Fruit fly (Drosophila melanogaster) whole organism, embryonic: ENCODE data around the gene Ufd4.

ENCODE experiments used
- Atf3 ChIP-seq: fragments of 200-800 bp; sonication (Bioruptor generic); optimal IDR thresholded peaks from 3 replicates; lab custom pipeline; 2016; ENCODE audit warnings: missing biosample characterization, missing genetic modification characterization
- Atf6 ChIP-seq: fragments of 200-800 bp; sonication (Bioruptor generic); IDR thresholded peaks from 2 replicates; pipeline ENCODE4 v1.3.6; 2022; ENCODE audit warnings: missing biosample characterization, missing genetic modification characterization
- CG10274 ChIP-seq: fragments of 200-800 bp; sonication (Bioruptor generic); optimal IDR thresholded peaks from 3 replicates; lab custom pipeline; 2017; ENCODE audit warnings: missing biosample characterization, mild to moderate bottlenecking, missing genetic modification characterization
- CG10543 ChIP-seq: fragments of 200-800 bp; sonication (Bioruptor generic); optimal IDR thresholded peaks from 3 replicates; lab custom pipeline; 2017; ENCODE audit warnings: missing biosample characterization, mild to moderate bottlenecking, missing genetic modification characterization, moderate library complexity
- CG11504 ChIP-seq: fragments of 200-800 bp; sonication (Bioruptor generic); optimal IDR thresholded peaks from 3 replicates; lab custom pipeline; 2019; ENCODE audit warnings: missing biosample characterization, mild to moderate bottlenecking, missing genetic modification characterization, moderate library complexity
- CG14014 ChIP-seq: fragments of 200-800 bp; sonication (Bioruptor generic); IDR thresholded peaks from 2 replicates; pipeline ENCODE4 v1.3.6; 2022; ENCODE audit warnings: missing biosample characterization, missing genetic modification characterization
- CG14860 ChIP-seq: fragments of 200-800 bp; sonication (Bioruptor generic); IDR thresholded peaks from 3 replicates; pipeline ENCODE4 v1.3.6; 2022; ENCODE audit warnings: missing biosample characterization, missing genetic modification characterization; ENCODE audit not compliant: partially characterized antibody
- CG15479 ChIP-seq: fragments of 200-800 bp; sonication (Bioruptor generic); optimal IDR thresholded peaks from 3 replicates; lab custom pipeline; 2019; ENCODE audit warnings: missing biosample characterization, mild to moderate bottlenecking, missing genetic modification characterization, moderate library complexity
- CG15601 ChIP-seq: fragments of 200-800 bp; sonication (Bioruptor generic); optimal IDR thresholded peaks from 3 replicates; lab custom pipeline; 2019; ENCODE audit warnings: missing biosample characterization, mild to moderate bottlenecking, missing genetic modification characterization, moderate library complexity
- CG17361 ChIP-seq: fragments of 200-800 bp; sonication (Bioruptor generic); IDR thresholded peaks from 3 replicates; pipeline ENCODE4 v1.3.6; 2022; ENCODE audit warnings: missing biosample characterization, missing genetic modification characterization
- CG17829 ChIP-seq: fragments of 200-800 bp; optimal IDR thresholded peaks from 2 replicates; lab custom pipeline; 2019; ENCODE audit warnings: missing biosample characterization, mild to moderate bottlenecking, missing genetic modification characterization, moderate library complexity
- CG18599 ChIP-seq: fragments of 200-800 bp; sonication (Bioruptor generic); optimal IDR thresholded peaks from 3 replicates; lab custom pipeline; 2017; ENCODE audit warnings: missing biosample characterization, missing genetic modification characterization, mild to moderate bottlenecking, moderate library complexity, missing genetic modification reagents
- CG3281 ChIP-seq: fragments of 200-800 bp; sonication (Bioruptor generic); optimal IDR thresholded peaks from 3 replicates; lab custom pipeline; 2017; ENCODE audit warnings: missing biosample characterization, mild to moderate bottlenecking, missing genetic modification characterization
- CG33213 ChIP-seq: fragments of 200-800 bp; sonication (Bioruptor generic); optimal IDR thresholded peaks from 3 replicates; lab custom pipeline; 2016; ENCODE audit warnings: missing biosample characterization, missing genetic modification characterization
- CG3726 ChIP-seq: fragments of 200-800 bp; sonication (Bioruptor generic); IDR thresholded peaks from 3 replicates; pipeline ENCODE4, ENCODE4 v1.3.6; 2022; ENCODE audit warnings: missing biosample characterization, missing genetic modification characterization
- CG4730 ChIP-seq: fragments of 200-800 bp; sonication (Bioruptor generic); IDR thresholded peaks from 2 replicates; pipeline ENCODE4 v1.3.6; 2022; ENCODE audit warnings: missing biosample characterization, missing genetic modification characterization
- CG6683 ChIP-seq: fragments of 200-800 bp; sonication (Bioruptor generic); optimal IDR thresholded peaks from 2 replicates; lab custom pipeline; 2017; ENCODE audit warnings: missing biosample characterization, mild to moderate bottlenecking, missing genetic modification characterization, missing genetic modification reagents
- CG7372 ChIP-seq: fragments of 200-800 bp; sonication (Bioruptor generic); IDR thresholded peaks from 2 replicates; pipeline ENCODE4 v1.3.6; 2022; ENCODE audit warnings: missing biosample characterization, missing genetic modification characterization
- CG7928 ChIP-seq: fragments of 200-800 bp; sonication (Bioruptor generic); optimal IDR thresholded peaks from 2 replicates; lab custom pipeline; 2017; ENCODE audit warnings: missing biosample characterization, mild to moderate bottlenecking, missing genetic modification characterization
- CG8281 ChIP-seq: fragments of 200-800 bp; sonication (Bioruptor generic); optimal IDR thresholded peaks from 2 replicates; lab custom pipeline; 2018; ENCODE audit warnings: missing biosample characterization, mild to moderate bottlenecking, missing genetic modification characterization, moderate library complexity
- D19B ChIP-seq: fragments of 200-800 bp; sonication (Bioruptor generic); optimal IDR thresholded peaks from 2 replicates; lab custom pipeline; 2017; ENCODE audit warnings: missing biosample characterization, mild to moderate bottlenecking, missing genetic modification characterization
- Deaf1 ChIP-seq: fragments of 200-800 bp; optimal IDR thresholded peaks from 3 replicates; lab custom pipeline; 2019; ENCODE audit warnings: missing biosample characterization, mild to moderate bottlenecking, missing genetic modification characterization, moderate library complexity
- Dek ChIP-seq: fragments of 200-800 bp; sonication (Bioruptor generic); optimal IDR thresholded peaks from 3 replicates; lab custom pipeline; 2019; ENCODE audit warnings: missing biosample characterization, mild to moderate bottlenecking, missing genetic modification characterization, moderate library complexity
- Dll ChIP-seq: fragments of 200-800 bp; sonication (Bioruptor generic); IDR thresholded peaks from 4 replicates; pipeline ENCODE4 v1.3.6; 2022; ENCODE audit warnings: missing biosample characterization, missing genetic modification characterization; ENCODE audit not compliant: partially characterized antibody
- Doc3 ChIP-seq: fragments of 200-800 bp; sonication (Bioruptor generic); IDR thresholded peaks from 3 replicates; pipeline ENCODE4 v1.3.6; 2022; ENCODE audit warnings: missing biosample characterization, missing genetic modification characterization; ENCODE audit not compliant: partially characterized antibody
- E2f1 ChIP-seq: fragments of 200-800 bp; sonication (Bioruptor generic); IDR thresholded peaks from 2 replicates; pipeline ENCODE4 v1.3.6; 2022; ENCODE audit warnings: missing biosample characterization, missing genetic modification characterization
- Hr51 ChIP-seq, 2 experiments: fragments of 200-800 bp; sonication (Bioruptor generic); optimal IDR thresholded peaks; 2 replicates in 1 of 2; 3 replicates in 1 of 2; lab custom pipeline; 2016 to 2018; ENCODE audit warnings: missing biosample characterization in 2 of 2, missing genetic modification characterization in 2 of 2, mild to moderate bottlenecking in 1 of 2, moderate library complexity in 1 of 2
- MESR4 ChIP-seq: fragments of 200-800 bp; sonication (Bioruptor generic); optimal IDR thresholded peaks from 2 replicates; lab custom pipeline; 2018; ENCODE audit warnings: missing biosample characterization, mild to moderate bottlenecking, missing genetic modification characterization, moderate library complexity
- Opbp ChIP-seq: fragments of 200-800 bp; sonication (Bioruptor generic); IDR thresholded peaks from 3 replicates; pipeline ENCODE4 v1.3.6; 2022; ENCODE audit warnings: missing biosample characterization, missing genetic modification characterization; ENCODE audit not compliant: partially characterized antibody
- ap ChIP-seq: fragments of 200-800 bp; sonication (Bioruptor generic); IDR thresholded peaks from 2 replicates; pipeline ENCODE4 v1.3.6; 2022; ENCODE audit warnings: missing biosample characterization, missing genetic modification characterization
- chm ChIP-seq: fragments of 200-800 bp; sonication (Bioruptor generic); IDR thresholded peaks from 2 replicates; pipeline ENCODE4 v1.3.6; 2022; ENCODE audit warnings: missing biosample characterization, missing genetic modification characterization
- gcm ChIP-seq: fragments of 200-800 bp; sonication (Bioruptor generic); optimal IDR thresholded peaks from 2 replicates; lab custom pipeline; 2019; ENCODE audit warnings: missing biosample characterization, mild to moderate bottlenecking, missing genetic modification characterization, moderate library complexity
- grau ChIP-seq: fragments of 200-800 bp; optimal IDR thresholded peaks from 3 replicates; lab custom pipeline; 2019; ENCODE audit warnings: missing biosample characterization, mild to moderate bottlenecking, missing genetic modification characterization, moderate library complexity
- gro ChIP-seq: fragments of 200-800 bp; sonication (Bioruptor generic); optimal IDR thresholded peaks from 2 replicates; lab custom pipeline; 2016; ENCODE audit warnings: missing biosample characterization, missing genetic modification characterization
- gsb-n ChIP-seq: fragments of 200-800 bp; sonication (Bioruptor generic); optimal IDR thresholded peaks from 3 replicates; lab custom pipeline; 2018; ENCODE audit warnings: missing biosample characterization, mild to moderate bottlenecking, missing genetic modification characterization
- lbe ChIP-seq: fragments of 200-800 bp; sonication (Bioruptor generic); optimal IDR thresholded peaks from 2 replicates; lab custom pipeline; 2016; ENCODE audit warnings: missing biosample characterization, mild to moderate bottlenecking, missing genetic modification characterization
- nmo ChIP-seq: fragments of 200-800 bp; sonication (Bioruptor generic); optimal IDR thresholded peaks from 2 replicates; lab custom pipeline; 2018; ENCODE audit warnings: missing biosample characterization, mild to moderate bottlenecking, missing genetic modification characterization, moderate library complexity
- phol ChIP-seq: fragments of 200-800 bp; sonication (Bioruptor generic); optimal IDR thresholded peaks from 3 replicates; lab custom pipeline; 2018; ENCODE audit warnings: missing biosample characterization, mild to moderate bottlenecking, missing genetic modification characterization, moderate library complexity
- pnt ChIP-seq: fragments of 200-800 bp; sonication (Bioruptor generic); optimal IDR thresholded peaks from 3 replicates; lab custom pipeline; 2016; ENCODE audit warnings: missing biosample characterization, missing genetic modification characterization
- psq ChIP-seq: fragments of 200-800 bp; sonication (Bioruptor generic); optimal IDR thresholded peaks from 2 replicates; lab custom pipeline; 2017; ENCODE audit warnings: missing biosample characterization, missing genetic modification characterization
- ro ChIP-seq: fragments of 200-800 bp; sonication (Bioruptor generic); IDR thresholded peaks from 2 replicates; pipeline ENCODE4 v1.3.6; 2022; ENCODE audit warnings: missing biosample characterization, missing genetic modification characterization
- sd ChIP-seq: fragments of 200-800 bp; sonication (Bioruptor generic); optimal IDR thresholded peaks from 3 replicates; lab custom pipeline; 2018; ENCODE audit warnings: missing biosample characterization, mild to moderate bottlenecking, missing genetic modification characterization, moderate library complexity
- sob ChIP-seq: fragments of 200-800 bp; sonication (Bioruptor generic); IDR thresholded peaks from 2 replicates; pipeline ENCODE4 v1.3.6; 2022; ENCODE audit warnings: missing biosample characterization, missing genetic modification characterization
- ssp ChIP-seq: fragments of 200-800 bp; sonication (Bioruptor generic); IDR thresholded peaks from 2 replicates; pipeline ENCODE4 v1.3.6; 2022; ENCODE audit warnings: missing biosample characterization, missing genetic modification characterization
- stc ChIP-seq: fragments of 200-800 bp; sonication (Bioruptor generic); IDR thresholded peaks from 2 replicates; pipeline ENCODE4 v1.3.6; 2022; ENCODE audit warnings: missing biosample characterization, missing genetic modification characterization
- tio ChIP-seq: fragments of 200-800 bp; sonication (Bioruptor generic); optimal IDR thresholded peaks from 2 replicates; lab custom pipeline; 2017; ENCODE audit warnings: missing biosample characterization, missing genetic modification characterization, inconsistent platforms
- toy ChIP-seq: fragments of 200-800 bp; sonication (Bioruptor generic); IDR thresholded peaks from 2 replicates; pipeline ENCODE4 v1.3.6; 2022; ENCODE audit warnings: missing biosample characterization, missing genetic modification characterization
- zen2 ChIP-seq: fragments of 200-800 bp; sonication (Bioruptor generic); IDR thresholded peaks from 3 replicates; pipeline ENCODE4 v1.3.6; 2022; ENCODE audit warnings: missing biosample characterization, missing genetic modification characterization; ENCODE audit not compliant: partially characterized antibody

The Ufd4 gene

dm6 chr2L:10306518-10307260, 14.5 kb upstream of the Ufd4 start, which contains the start of the genes CG5390 and CG4968 (continued):
- TF ChIP-seq CG7928 (GFP tag; lab: Kevin White, UChicago) (peak; percentile 45), CG15601 (peak; percentile 87), CG6683 (GFP tag; lab: Kevin White, UChicago) (peak; percentile 60), CG14014 (GFP tag; lab: Robert Waterston, UW) (peak; percentile 73; the same call in 1 of the 2 replicates), CG18599 (GFP tag; lab: Kevin White, UChicago) (peak; percentile 79), toy (GFP tag; lab: Robert Waterston, UW) (no peak), gro (GFP tag; lab: Kevin White, UChicago) (no peak), D19B (GFP tag; lab: Kevin White, UChicago) (peak; percentile 50), CG11504 (tag; lab: Kevin White, UChicago) (no peak), ro (no peak), MESR4 (GFP tag; lab: Kevin White, UChicago) (peak; percentile 81), CG33213 (GFP tag; lab: Kevin White, UChicago) (peak; percentile 22), CG3281 (peak; percentile 77), zen2 (GFP tag; lab: Robert Waterston, UW) (no peak; the same call in 2 of the 3 replicates), CG3726 (GFP tag; lab: Robert Waterston, UW) (no peak), Atf3 (no peak), Doc3 (GFP tag; lab: Robert Waterston, UW) (no peak), CG8281 (peak; percentile 17), CG4730 (GFP tag; lab: Robert Waterston, UW) (no peak), lbe (peak; percentile 88), grau (tag; lab: Kevin White, UChicago) (peak; percentile 78), Dll (GFP tag; lab: Robert Waterston, UW) (peak; percentile 44; the same call in 1 of the 4 replicates), Atf6 (peak; percentile 75; the same call in 1 of the 2 replicates), nmo (GFP tag; lab: Kevin White, UChicago) (peak; percentile 66), psq (GFP tag; lab: Kevin White, UChicago) (peak; percentile 30), ap (no peak), ssp (GFP tag; lab: Robert Waterston, UW) (0 out of 2 replicates have a peak, but pooled peaks have one; percentile 17), Opbp (GFP tag; lab: Robert Waterston, UW) (0 out of 3 replicates have a peak, but pooled peaks have one; percentile 24), E2f1 (GFP tag; lab: Robert Waterston, UW) (no peak), tio (GFP tag; lab: Kevin White, UChicago) (peak; percentile 22), chm (GFP tag; lab: Robert Waterston, UW) (no peak; the same call in 1 of the 2 replicates), CG7372 (GFP tag; lab: Robert Waterston, UW) (peak; percentile 66), CG10274 (GFP tag; lab: Kevin White, UChicago) (peak; percentile 10), stc (GFP tag; lab: Robert Waterston, UW) (peak; percentile 53; the same call in 1 of the 2 replicates), CG17361 (GFP tag; lab: Robert Waterston, UW) (peak; percentile 62; the same call in 2 of the 3 replicates), CG17829 (tag; lab: Kevin White, UChicago) (peak; percentile 79), Hr51 (GFP tag; optimal IDR thresholded peaks at IDR 0.05; lab: Kevin White, UChicago) (peak; percentile 30 to 83), gcm (GFP tag; lab: Kevin White, UChicago) (peak; percentile 64), CG14860 (no peak), Dek (no peak), CG10543 (peak; percentile 70), sob (peak; percentile 65), CG15479 (GFP tag; lab: Kevin White, UChicago) (no peak), Deaf1 (tag; lab: Kevin White, UChicago) (no peak), sd (peak; percentile 71), pnt (GFP tag; lab: Kevin White, UChicago) (no peak), gsb-n (tag; lab: Kevin White, UChicago) (no peak), phol (tag; lab: Kevin White, UChicago) (peak; percentile 70)
